Worm (Caenorhabditis elegans) whole organism, midembryonic: ENCODE data around the gene fbxa-54.

Source experiments
- flt-1 ChIP-seq: fragments of 200-800 bp; sonication (Bioruptor generic); IDR thresholded peaks from 2 replicates; pipeline ENCODE4 v1.3.6; 2022; ENCODE audit warnings: missing genetic modification characterization, missing compliant biosample characterization
- klf-2 ChIP-seq: fragments of 200-800 bp; sonication (Bioruptor generic); conservative IDR thresholded peaks from 2 replicates; pipeline ENCODE4 v1.3.6; 2022; ENCODE audit warnings: missing genetic modification reagents, missing genetic modification characterization, missing compliant biosample characterization
- ref-1 ChIP-seq: fragments of 200-800 bp; sonication (Bioruptor generic); conservative IDR thresholded peaks from 2 replicates; pipeline ENCODE4 v1.3.6; 2022; ENCODE audit warnings: missing genetic modification reagents, missing genetic modification characterization, missing compliant biosample characterization

DNA sequence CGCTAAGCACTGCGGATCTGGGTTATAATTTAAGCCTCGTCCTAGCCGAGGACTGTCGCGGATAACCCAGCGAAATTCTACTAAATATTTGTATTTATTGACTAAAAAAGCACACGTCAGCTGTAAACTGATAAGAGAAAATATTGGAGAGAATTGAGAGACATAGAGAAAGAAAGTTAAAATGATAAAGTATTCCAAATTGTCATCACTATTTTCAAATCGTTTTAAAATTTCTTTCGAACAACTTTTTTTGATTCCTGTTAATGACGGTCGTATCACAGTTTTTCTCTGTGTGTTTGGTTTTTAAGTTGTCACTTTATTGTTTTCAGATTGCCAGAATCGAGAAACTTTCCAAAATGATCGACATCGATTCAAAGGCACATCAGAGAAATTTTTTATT, 5.8 kb downstream of the fbxa-54 start, which contains the start of gene fbxa-51:
- no peak for TF ChIP-seq flt-1 (GFP tag; lab: Robert Waterston, UW)
- no peak for TF ChIP-seq ref-1 (GFP tag; lab: Robert Waterston, UW)
- TF ChIP-seq klf-2, result no peak
